Fruit fly (Drosophila melanogaster) whole organism, larva: Measurements from ENCODE around the gene Cpr30F.

Experiments used
- noc ChIP-seq: fragments of 200-800 bp; sonication (Bioruptor generic); optimal IDR thresholded peaks from 3 replicates; lab custom pipeline; 2019; ENCODE audit warnings: missing biosample characterization, mild to moderate bottlenecking, missing genetic modification characterization, moderate library complexity

The Cpr30F gene

DNA sequence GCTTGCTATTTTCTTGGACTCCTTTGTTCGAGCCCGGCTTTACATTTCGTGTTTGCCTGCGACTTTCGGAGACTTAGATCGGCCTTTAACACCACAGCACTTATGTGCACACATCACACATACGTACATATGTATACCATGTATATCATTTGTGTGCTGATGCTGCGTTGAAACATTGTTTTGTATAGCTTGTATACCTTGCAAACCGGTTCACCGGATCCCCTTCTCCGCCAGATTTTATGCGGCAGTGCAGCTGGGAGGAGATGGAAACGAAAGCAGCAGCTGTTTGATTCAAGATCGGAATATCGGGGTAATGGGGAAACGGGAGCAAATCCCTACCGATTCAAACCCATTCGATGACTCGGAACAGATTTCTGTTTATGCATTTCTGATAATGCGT is 13.1 kb upstream of the Cpr30F start:
- no peak for TF ChIP-seq noc

DNA sequence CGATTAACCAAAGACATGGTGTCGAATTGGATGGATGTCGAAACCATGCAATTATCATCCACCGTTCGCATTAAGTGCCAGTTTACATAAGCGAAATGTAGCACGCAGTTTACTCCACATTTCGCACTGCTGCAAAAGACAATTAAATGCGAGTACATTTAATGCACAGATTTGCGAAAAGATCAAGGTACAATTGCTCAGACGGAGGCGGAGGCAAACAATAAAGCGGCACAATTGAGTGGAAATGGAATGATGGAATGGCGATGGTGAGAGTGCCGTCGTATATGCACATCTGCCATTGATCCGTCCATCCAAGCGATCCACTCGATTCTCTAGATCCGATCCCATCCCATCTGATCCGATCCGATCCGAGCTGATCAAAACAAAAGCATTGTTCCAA is 12.1 kb upstream of the Cpr30F start:
- no peak for TF ChIP-seq noc

DNA sequence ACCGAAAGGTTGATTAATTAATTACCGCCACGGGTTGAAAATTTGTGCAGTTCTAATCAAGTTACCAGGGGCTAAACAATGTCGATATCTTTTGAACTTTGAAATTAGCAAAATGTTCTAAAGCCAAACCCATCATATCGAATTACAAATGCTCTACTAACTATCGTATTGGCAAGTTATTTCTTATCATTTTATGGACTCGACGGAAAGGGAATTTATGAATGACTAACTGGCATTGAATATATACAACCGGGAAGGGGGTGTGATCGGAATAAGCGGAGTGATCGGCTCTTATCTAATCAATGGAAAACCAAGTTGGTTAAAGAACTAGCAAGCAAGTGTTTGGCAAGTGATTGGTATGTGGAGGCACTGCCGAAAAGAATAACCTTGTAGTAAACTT is 10.6 kb upstream of the Cpr30F start:
- TF ChIP-seq noc = peak; percentile 61

DNA sequence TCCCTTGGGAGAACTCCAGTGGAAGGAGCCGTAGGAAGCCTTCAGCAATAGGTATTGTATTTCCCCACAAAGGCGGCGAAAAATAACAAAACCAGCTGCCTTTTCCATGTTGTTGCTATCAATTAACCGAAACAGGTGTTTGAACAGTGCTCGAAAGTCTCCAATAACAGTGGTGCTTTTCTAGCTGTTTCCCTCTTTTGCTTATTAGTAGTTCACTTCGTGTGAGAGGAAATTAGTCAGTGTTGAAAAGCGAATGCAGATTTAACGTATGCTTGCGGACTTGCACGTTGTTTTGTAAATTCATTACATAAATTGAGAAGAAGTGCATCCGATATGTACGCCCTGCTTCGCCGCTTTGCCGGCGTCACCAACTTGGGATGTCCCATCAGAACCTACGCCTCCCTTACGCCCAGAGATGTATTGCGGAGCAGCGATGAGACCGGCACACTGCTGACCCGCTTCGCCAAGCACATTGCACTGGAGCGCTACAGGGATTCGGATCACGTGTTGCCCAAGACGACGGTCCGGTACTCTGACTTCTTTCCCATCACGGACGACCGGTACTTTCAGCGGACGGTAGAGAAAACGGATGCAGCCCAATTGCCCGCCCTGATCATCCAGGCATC is 5.8 kb upstream of the Cpr30F start, which contains the start of the genes Datp and CG4619:
TSS of gene Datp (minus strand) at position 160 of the 626 bp plus-strand sequence.
TSS of gene CG4619 (plus strand) at position 233 of the 626 bp plus-strand sequence.
- TF ChIP-seq noc = peak; percentile 43

DNA sequence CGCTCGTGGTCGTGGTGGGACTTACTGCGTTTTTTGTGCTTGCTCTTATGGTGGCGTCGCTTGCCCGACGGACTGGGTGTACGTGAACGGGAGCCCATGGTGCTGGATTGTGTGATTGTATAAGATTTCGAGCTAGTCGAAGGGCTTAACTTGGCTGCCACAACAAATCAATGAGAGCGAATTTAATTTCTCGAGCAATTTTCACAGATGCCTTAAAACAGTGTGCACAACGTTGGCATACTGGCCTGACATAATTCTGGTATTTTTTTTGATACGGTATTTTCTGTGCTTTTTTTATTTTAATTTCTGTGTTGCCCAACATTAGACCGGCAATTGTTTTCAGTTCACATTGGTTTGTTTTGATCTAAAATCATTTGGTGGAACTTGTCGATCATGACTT is 4.9 kb upstream of the Cpr30F start, which contains the start of gene Arglu1:
TSS of gene Arglu1 (minus strand) at position 227 of the 400 bp plus-strand sequence.
- no peak for TF ChIP-seq noc

DNA sequence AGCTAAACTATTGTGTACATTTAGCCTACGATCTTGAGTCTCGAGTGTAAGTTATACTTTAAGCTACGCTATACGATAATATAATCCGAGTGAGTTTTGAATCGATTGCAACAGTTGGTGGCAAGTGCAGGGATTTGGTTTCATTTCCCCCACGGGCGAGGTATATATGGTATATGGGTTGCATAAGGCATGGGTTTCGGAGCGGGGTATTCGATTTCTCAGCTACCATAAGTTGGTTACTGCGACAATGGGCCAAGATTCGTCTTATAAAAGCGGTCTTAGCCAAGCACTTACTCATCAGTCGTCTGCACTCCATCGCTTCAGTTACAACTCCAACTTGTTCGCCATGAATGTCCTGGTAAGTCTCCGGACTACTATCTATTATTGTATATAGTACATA is 2.7 kb downstream of the Cpr30F start, which contains the start of gene CG42367:
TSS of gene CG42367 (plus strand) at position 301 of the 400 bp plus-strand sequence.
- no peak for TF ChIP-seq noc

DNA sequence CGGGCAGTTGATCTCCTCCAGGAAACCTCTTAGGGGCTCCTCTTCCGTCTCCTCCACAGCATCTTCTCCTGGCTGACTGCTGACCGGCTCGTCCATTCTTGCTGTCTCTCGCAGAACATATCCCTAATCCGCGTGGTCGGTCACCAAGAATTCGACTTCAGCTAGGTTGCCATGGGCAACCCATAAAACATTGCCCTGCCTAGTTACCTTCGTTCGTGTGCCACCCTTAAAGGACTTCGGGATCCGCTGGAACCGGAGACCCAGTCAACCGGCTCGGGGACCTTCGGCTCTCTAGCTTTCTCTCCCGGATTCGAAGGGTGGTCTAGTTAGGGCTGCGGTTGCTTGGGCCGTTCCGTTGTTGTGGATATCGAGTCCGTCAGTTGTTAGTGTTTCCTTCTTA is 8.2 kb downstream of the Cpr30F start, which contains the start of the genes TbCMF46 and CG42366:
TSS of gene TbCMF46 (minus strand) at position 101 of the 400 bp plus-strand sequence.
TSS of gene CG42366 (plus strand) at position 397 of the 400 bp plus-strand sequence.
- TF ChIP-seq noc = no peak

DNA sequence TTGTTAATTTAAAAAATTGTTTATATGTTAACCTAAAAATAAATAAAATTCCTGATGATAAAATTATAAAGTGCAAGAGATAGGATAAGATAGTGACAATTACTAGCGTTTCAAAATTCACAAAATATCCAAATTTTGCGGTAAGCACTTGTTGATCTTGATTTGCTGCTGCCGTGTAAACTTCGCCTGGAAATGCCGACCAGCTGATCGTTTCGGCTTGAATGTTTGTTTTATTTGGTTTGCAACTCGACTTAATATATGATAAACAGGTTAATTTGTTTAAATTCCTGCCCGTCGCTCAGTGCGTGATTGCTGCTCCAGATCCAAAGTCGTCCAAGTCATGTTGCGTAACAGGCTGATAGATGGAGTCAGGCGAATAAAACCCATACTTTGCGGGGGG is 11.6 kb downstream of the Cpr30F start, which contains the start of gene CG4592:
TSS of gene CG4592 (plus strand) at position 233 of the 400 bp plus-strand sequence.
- TF ChIP-seq noc = no peak

DNA sequence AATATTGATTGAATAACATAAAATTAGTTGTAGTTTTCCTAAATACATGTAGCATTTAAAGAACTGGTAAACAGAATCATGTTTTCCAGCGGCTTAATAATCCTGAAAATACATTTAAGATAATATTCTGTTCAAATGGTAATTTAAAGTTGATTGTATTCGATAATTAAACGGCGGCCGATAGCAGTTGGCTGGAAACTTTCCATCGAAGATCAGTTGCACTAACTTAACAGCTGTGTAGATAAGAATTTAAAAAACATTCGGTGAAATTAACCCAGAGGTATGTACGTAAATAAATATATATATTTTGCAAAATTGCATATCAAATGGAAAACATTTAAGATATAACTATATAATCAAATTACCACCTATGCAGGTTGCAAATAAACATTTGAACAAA is 13.0 kb downstream of the Cpr30F start, which contains the start of gene CG4594:
TSS of gene CG4594 (plus strand) at position 212 of the 400 bp plus-strand sequence.
- TF ChIP-seq noc = no peak

DNA sequence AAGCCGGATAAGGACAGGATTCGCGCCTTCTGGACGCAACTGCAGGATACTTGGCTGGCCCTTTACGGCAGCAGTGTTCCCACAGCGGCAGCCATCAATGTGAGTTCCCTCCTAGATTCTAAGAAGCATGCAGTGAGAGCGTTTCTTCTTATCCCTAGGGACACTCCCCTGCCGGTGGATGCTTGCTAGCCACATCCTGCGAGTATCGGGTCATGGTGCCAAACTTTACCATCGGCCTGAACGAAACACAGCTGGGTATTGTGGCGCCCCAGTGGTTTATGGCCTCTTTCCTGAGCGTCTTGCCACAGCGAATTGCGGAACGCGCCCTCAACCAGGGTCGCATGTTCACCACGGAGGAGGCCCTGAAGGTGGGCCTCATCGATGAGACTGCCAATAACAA is 13.7 kb downstream of the Cpr30F start:
- TF ChIP-seq noc = no peak

DNA sequence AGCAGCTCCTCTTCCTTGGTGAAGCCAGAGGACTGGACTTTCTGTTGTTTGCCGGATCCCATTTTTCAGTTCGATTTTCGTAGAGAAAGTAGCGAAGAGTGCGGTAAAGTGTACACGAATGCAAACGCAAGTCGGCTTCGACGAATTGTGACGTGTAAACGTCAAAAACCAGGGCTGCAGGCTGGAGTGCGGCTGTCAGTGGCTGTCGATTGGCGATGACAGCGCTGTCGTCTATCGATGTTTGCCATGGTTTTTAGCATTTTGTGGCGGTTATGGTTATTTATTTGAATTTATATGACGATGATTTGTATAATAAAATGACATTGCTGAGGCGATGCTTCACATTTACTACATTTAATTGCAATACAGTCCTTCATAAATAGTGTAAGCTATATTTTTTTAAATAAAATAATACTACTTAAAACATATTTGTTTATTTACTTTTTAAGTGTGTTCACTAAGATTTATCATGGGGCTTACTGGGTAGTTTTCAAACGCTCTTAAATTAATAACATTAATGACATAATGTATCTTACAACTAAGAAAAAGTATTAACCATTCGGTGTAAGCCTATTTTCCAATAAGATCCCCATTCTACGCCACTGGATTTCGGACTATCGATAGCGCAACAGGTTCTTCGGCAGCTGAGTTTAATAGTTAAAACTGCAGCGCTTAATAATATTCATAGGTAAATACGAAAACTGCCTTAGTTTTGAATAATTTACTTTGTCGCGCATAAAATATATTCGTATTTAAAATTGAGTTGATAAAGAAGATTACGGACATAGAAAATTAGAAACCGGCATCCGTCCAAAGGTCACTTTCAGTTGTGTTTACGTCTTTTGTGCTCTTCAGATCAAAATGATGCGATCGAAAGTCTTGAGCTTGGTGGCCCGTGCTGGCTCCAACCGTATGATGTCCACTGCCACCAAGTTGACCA is 14.7 kb downstream of the Cpr30F start, which contains the start of the genes CG5885 and CG4598:
TSS of gene CG5885 (minus strand) at position 311 of the 940 bp plus-strand sequence.
TSS of gene CG4598 (plus strand) at position 599 of the 940 bp plus-strand sequence.
- peak; percentile 68 for TF ChIP-seq noc

DNA sequence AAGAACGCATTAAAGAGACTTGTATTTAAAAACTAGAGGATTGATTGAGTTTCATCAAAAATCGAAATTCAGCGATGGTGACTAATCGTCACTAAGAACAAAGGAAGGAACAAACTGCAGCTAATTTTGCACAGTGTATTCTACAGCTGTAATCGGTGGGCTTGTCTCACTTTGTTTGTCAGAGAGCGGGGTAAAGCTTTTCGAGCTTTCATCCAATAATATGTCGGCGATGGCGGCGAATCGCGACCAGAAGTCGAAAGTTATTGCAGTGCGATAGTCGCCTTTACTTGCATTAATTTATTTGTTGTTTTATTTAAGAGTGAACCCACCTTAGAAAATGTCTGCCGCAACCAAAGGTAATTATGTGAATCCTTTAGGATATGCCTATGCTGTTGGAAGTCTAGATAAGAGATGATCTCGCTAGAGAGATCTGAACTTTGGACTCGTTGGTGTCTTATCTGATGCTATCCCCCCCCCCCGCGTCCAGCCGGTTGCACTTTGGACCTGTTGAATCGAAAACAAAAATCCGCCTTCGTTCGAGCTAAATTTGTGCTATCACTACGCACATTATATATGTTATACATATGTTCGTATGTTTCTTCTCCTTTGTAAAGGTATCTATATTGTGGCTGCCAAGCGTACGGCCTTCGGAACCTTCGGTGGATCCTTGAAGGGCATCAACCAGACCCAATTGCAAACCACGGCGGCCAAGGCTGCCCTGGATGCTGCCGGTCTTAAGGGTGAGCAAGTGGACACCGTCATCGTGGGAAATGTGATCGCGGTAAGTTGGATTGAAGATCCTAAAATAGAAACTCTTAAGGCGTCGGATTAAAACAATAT is 17.7 kb downstream of the Cpr30F start, which contains the start of gene yip2:
TSS of gene yip2 (plus strand) at position 243 of the 840 bp plus-strand sequence.
- TF ChIP-seq noc = peak; percentile 70

DNA sequence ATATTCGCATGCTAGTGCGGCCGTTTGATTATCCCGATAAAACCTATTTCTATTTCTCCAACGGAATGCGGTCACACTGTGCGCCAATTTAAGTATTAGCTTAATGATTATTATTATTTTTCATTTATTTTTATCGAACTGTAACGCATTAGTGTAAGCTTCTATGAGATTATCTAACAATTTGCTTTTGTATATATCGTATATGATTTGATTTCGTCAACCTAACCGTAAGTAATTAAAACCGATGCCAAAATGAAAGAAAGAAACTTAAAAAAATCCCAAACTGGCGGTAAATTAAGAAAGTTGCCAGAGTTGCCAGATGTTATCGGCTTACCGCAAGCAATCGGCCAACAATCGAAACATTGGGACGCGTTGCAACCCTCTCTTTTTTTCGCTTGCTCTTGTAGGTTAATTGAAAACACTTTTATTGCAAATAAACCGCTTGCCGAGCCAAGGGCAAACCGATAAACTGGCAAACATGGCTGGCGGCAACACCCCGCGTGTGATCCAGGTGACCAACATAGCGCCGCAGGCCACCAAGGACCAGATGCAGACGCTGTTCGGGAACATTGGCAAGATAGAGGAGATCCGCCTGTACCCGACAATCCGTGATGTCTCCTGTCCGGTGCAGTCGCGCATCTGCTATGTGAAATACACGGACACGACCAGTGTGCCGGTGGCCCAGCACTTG is 20.2 kb downstream of the Cpr30F start, which contains the start of the genes Etl1 and Srp54:
TSS of gene Etl1 (minus strand) at position 39 of the 691 bp plus-strand sequence.
TSS of gene Srp54 (plus strand) at position 342 of the 691 bp plus-strand sequence.
- no peak for TF ChIP-seq noc

DNA sequence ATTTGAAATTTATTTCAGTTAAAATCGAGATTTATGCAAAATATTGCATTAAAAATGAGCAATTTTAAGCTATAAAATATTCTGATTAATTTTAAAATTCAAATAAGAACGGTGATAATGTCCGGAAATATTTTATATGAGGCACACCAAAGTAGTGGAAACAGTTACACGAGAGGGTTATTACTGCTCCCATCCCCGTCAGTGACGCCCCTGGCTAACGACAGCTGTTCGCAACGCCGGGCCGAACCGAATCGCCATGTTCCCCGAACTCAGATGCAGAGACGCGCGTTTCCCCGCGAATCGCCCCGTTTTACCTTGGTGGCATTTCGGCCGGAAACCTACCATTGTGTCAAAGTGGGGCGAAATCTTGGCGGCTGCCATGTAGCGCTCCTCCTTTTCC is 21.2 kb downstream of the Cpr30F start:
- TF ChIP-seq noc = peak; percentile 25

DNA sequence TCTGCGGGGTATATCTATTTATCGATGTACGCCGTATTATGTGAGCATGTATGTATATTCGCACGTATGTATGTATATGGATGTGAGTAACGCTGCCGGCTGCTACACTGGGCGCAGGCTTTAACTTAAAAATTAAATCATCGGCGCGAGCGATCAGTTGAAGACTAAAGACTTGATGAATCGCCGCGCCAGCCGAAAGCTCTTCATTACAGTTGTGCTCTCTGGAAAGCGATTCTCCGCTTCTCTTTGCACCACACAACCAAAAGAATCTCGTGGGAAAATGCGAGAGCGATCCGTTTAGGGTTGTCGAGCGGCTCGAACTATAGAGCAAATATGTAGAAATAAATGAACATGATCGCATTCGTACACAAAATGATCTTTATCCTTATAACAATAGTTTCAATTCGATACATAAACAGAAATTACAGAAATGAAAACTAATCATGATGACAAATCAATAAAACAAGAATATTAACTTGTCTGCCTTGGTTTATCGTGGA is 24.4 kb downstream of the Cpr30F start, which contains the start of gene CG13124:
TSS of gene CG13124 (minus strand) at position 166 of the 500 bp plus-strand sequence.
- TF ChIP-seq noc = no peak
